Worm (Caenorhabditis elegans) whole organism, early embryonic: ENCODE measurements around the gene K08D9.6.

Experiments used
- B0310.2 ChIP-seq: sonication (generic microtip); optimal IDR thresholded peaks from 2 replicates; lab custom pipeline; 2016; ENCODE audit warnings: mild to moderate bottlenecking, missing genetic modification characterization, missing compliant biosample characterization
- F13C5.2 ChIP-seq: sonication (generic microtip); optimal IDR thresholded peaks from 2 replicates; lab custom pipeline; 2017; ENCODE audit warnings: mild to moderate bottlenecking, missing genetic modification characterization, inconsistent platforms, missing compliant biosample characterization
- aly-1 ChIP-seq: sonication (generic microtip); optimal IDR thresholded peaks from 2 replicates; lab custom pipeline; 2016; ENCODE audit warnings: missing genetic modification characterization, missing compliant biosample characterization
- ama-1 ChIP-seq: fragments of 150-350 bp; optimal IDR thresholded peaks from 2 replicates; lab custom pipeline; 2014
- ceh-13 ChIP-seq: fragments of 200-800 bp; sonication (Bioruptor generic); optimal IDR thresholded peaks from 2 replicates; lab custom pipeline; 2018; ENCODE audit warnings: mild to moderate bottlenecking, missing genetic modification characterization, missing compliant biosample characterization
- ceh-36 ChIP-seq: sonication (generic microtip); optimal IDR thresholded peaks from 2 replicates; lab custom pipeline; 2016; ENCODE audit warnings: missing genetic modification characterization, inconsistent platforms, missing compliant biosample characterization
- ets-7 ChIP-seq: sonication (generic microtip); optimal IDR thresholded peaks from 2 replicates; lab custom pipeline; 2016; ENCODE audit warnings: missing genotype, missing genetic modification characterization, missing compliant biosample characterization
- flt-1 ChIP-seq: fragments of 200-800 bp; sonication (Bioruptor generic); IDR thresholded peaks from 2 replicates; pipeline ENCODE4 v1.3.6; 2022; ENCODE audit warnings: missing genetic modification characterization, missing compliant biosample characterization
- hmbx-1 ChIP-seq: sonication (generic microtip); optimal IDR thresholded peaks from 2 replicates; lab custom pipeline; 2016; ENCODE audit warnings: mild to moderate bottlenecking, missing genetic modification characterization, missing compliant biosample characterization
- hmg-4 ChIP-seq: fragments of 200-800 bp; sonication (Bioruptor generic); optimal IDR thresholded peaks from 2 replicates; lab custom pipeline; 2018; ENCODE audit warnings: mild to moderate bottlenecking, missing genetic modification characterization, missing compliant biosample characterization
- hnd-1 ChIP-seq: sonication (generic microtip); optimal IDR thresholded peaks from 2 replicates; lab custom pipeline; 2016; ENCODE audit warnings: missing genetic modification characterization, missing compliant biosample characterization
- pes-1 ChIP-seq: fragments of 200-800 bp; sonication (Bioruptor generic); IDR thresholded peaks from 2 replicates; pipeline ENCODE4 v1.3.6; 2022; ENCODE audit warnings: missing genetic modification reagents, missing genetic modification characterization, missing compliant biosample characterization
- scrt-1 ChIP-seq: fragments of 200-800 bp; sonication (Bioruptor generic); IDR thresholded peaks from 2 replicates; pipeline ENCODE4 v1.3.6; 2022; ENCODE audit warnings: missing genetic modification characterization, missing compliant biosample characterization
- sea-1 ChIP-seq: fragments of 200-800 bp; sonication (Bioruptor generic); conservative IDR thresholded peaks from 2 replicates; pipeline ENCODE4 v1.3.6; 2022; ENCODE audit warnings: missing genetic modification characterization, missing compliant biosample characterization
- tbx-11 ChIP-seq: fragments of 200-800 bp; sonication (Bioruptor generic); IDR thresholded peaks from 2 replicates; pipeline ENCODE4 v1.3.6; 2022; ENCODE audit warnings: missing genetic modification characterization, missing compliant biosample characterization
- tbx-37 ChIP-seq: fragments of 200-800 bp; sonication (Bioruptor generic); conservative IDR thresholded peaks from 2 replicates; pipeline ENCODE4 v1.3.6; 2022; ENCODE audit warnings: missing genetic modification reagents, missing genetic modification characterization, missing compliant biosample characterization
- tra-4 ChIP-seq: sonication (generic microtip); optimal IDR thresholded peaks from 2 replicates; lab custom pipeline; 2017; ENCODE audit warnings: missing genetic modification characterization, missing compliant biosample characterization

K08D9.6 gene

ce11 chrV:3247515-3247914 lies 12.7 kb upstream of the K08D9.6 start, which contains the start of gene srj-8:
TSS of gene srj-8 (plus strand) at chrV:3247815.
- TF ChIP-seq pes-1 (GFP tag; lab: Robert Waterston, UW) (no peak), ama-1 (no peak), scrt-1 (GFP tag; lab: Robert Waterston, UW) (no peak), ets-7 (tag; lab: Kevin White, UChicago) (no peak), sea-1 (GFP tag; lab: Robert Waterston, UW) (no peak)

DNA sequence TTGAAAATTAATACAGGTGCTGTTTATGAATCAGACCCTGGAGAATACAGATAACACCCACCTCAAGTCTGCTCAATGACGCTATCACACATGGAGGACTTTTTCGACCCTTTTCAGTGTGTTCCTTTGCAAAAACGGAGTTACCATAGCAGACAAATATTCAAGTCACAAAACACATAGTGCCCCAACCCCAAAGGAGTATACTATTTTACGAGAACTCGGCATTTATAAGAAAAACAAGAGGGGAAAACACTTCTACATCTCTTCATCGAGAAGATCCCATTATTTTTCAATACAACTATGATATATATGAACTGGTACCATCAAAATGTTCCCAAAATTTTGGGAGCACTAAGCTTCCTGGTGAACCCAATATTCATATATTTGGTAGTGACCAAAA lies 9.9 kb upstream of the K08D9.6 start, which contains the start of gene srj-7:
srj-7 (plus strand) TSS at position 301 of the 400 bp plus-strand sequence.
- TF ChIP-seq hmbx-1 (tag; lab: Kevin White, UChicago): no peak
- TF ChIP-seq pes-1 (GFP tag; lab: Robert Waterston, UW): no peak
- TF ChIP-seq aly-1: no peak
- no peak for TF ChIP-seq sea-1 (GFP tag; lab: Robert Waterston, UW)
- TF ChIP-seq tbx-11: no peak
- TF ChIP-seq ets-7 (tag; lab: Kevin White, UChicago): no peak

DNA sequence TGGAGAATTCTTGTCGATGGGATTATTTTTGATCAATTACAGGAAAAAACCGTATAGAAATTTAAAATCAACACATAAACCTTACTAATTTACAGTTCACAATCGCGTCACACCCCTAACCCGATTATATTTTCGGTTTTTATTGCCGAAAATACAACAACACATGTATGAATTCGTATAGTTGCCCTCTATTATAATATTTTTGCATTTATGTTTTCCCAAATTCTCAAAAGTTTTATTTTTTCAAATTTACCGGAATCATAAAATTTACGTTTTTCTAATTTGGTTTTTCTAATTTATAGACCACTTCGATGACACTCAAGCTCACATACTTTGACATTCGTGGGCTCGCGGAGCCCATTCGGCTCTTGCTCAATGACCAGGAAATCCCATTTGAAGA lies 8.2 kb upstream of the K08D9.6 start, which contains the start of gene gst-23:
gst-23 (plus strand) TSS at position 301 of the 400 bp plus-strand sequence.
- TF ChIP-seq ets-7 (tag; lab: Kevin White, UChicago): no peak
- no peak for TF ChIP-seq hmbx-1 (tag; lab: Kevin White, UChicago)
- TF ChIP-seq hmg-4 (GFP tag; lab: Kevin White, UChicago): no peak
- TF ChIP-seq tra-4: no peak
- TF ChIP-seq B0310.2 (tag; lab: Kevin White, UChicago): no peak
- no peak for TF ChIP-seq pes-1 (GFP tag; lab: Robert Waterston, UW)
- TF ChIP-seq ceh-13 (GFP tag; lab: Kevin White, UChicago): no peak

ce11 chrV:3241175-3241574 lies 6.4 kb upstream of the K08D9.6 start, which contains the start of gene srj-11:
TSS of gene srj-11 (plus strand) at chrV:3241424.
- TF ChIP-seq tbx-11 (no peak), ama-1 (no peak), hmg-4 (GFP tag; lab: Kevin White, UChicago) (no peak), ceh-36 (no peak), ceh-13 (GFP tag; lab: Kevin White, UChicago) (no peak), ets-7 (tag; lab: Kevin White, UChicago) (no peak), scrt-1 (GFP tag; lab: Robert Waterston, UW) (no peak), tbx-37 (GFP tag; lab: Robert Waterston, UW) (no peak), tra-4 (no peak), F13C5.2 (tag; lab: Kevin White, UChicago) (no peak), hmbx-1 (tag; lab: Kevin White, UChicago) (no peak), hnd-1 (tag; lab: Kevin White, UChicago) (no peak), aly-1 (no peak), B0310.2 (tag; lab: Kevin White, UChicago) (no peak), sea-1 (GFP tag; lab: Robert Waterston, UW) (no peak)

- TF ChIP-seq pes-1 (GFP tag; lab: Robert Waterston, UW) (no peak), flt-1 (no peak), ceh-13 (GFP tag; lab: Kevin White, UChicago) (no peak), hnd-1 (tag; lab: Kevin White, UChicago) (no peak), ceh-36 (no peak), scrt-1 (GFP tag; lab: Robert Waterston, UW) (no peak)
Measured at ce11 chrV:3236610-3237009, 1.8 kb upstream of the K08D9.6 start, which contains the start of the genes K08D9.9 and str-16. TSS of gene K08D9.9 (minus strand) at chrV:3236710. TSS of gene str-16 (plus strand) at chrV:3236875.

ce11 chrV:3230597-3230996 lies 4.2 kb downstream of the K08D9.6 start, which contains the start of gene K08D9.10:
TSS of gene K08D9.10 (plus strand) at chrV:3230897.
- TF ChIP-seq tbx-11 (no peak), hmg-4 (GFP tag; lab: Kevin White, UChicago) (no peak), ama-1 (no peak), sea-1 (GFP tag; lab: Robert Waterston, UW) (no peak), F13C5.2 (tag; lab: Kevin White, UChicago) (no peak), B0310.2 (tag; lab: Kevin White, UChicago) (no peak), tbx-37 (GFP tag; lab: Robert Waterston, UW) (no peak), ceh-13 (GFP tag; lab: Kevin White, UChicago) (no peak), aly-1 (no peak), scrt-1 (GFP tag; lab: Robert Waterston, UW) (no peak), flt-1 (no peak), hnd-1 (tag; lab: Kevin White, UChicago) (no peak), pes-1 (GFP tag; lab: Robert Waterston, UW) (no peak)

ce11 chrV:3230150-3230549 lies 4.6 kb downstream of the K08D9.6 start:
- TF ChIP-seq ceh-36 (peak; percentile 62), F13C5.2 (tag; lab: Kevin White, UChicago) (no peak)

- TF ChIP-seq F13C5.2 (tag; lab: Kevin White, UChicago): no peak
Measured at ce11 chrV:3227373-3227772, 7.4 kb downstream of the K08D9.6 start, which contains the start of gene K08D9.2. TSS of gene K08D9.2 (plus strand) at chrV:3227673.

ce11 chrV:3218604-3219003 lies 16.2 kb downstream of the K08D9.6 start:
- no peak for TF ChIP-seq tbx-11
- TF ChIP-seq ama-1: no peak
- no peak for TF ChIP-seq ceh-36
- no peak for TF ChIP-seq tbx-37 (GFP tag; lab: Robert Waterston, UW)
